Fruit fly (Drosophila melanogaster) whole organism, embryonic: ENCODE data around the gene Snm1.

ENCODE experiments used
- Blimp-1 ChIP-seq: fragments of 200-800 bp; sonication (Bioruptor generic); optimal IDR thresholded peaks from 3 replicates; lab custom pipeline; 2018; ENCODE audit warnings: missing biosample characterization, missing genetic modification characterization, mild to moderate bottlenecking, moderate library complexity, missing genetic modification reagents
- C15 ChIP-seq: fragments of 200-800 bp; sonication (Bioruptor generic); IDR thresholded peaks from 3 replicates; pipeline ENCODE4 v1.3.6; 2022; ENCODE audit warnings: missing biosample characterization, missing genetic modification characterization
- CG11560 ChIP-seq: fragments of 200-800 bp; sonication (Bioruptor generic); IDR thresholded peaks from 3 replicates; pipeline ENCODE4 v1.3.6; 2022; ENCODE audit warnings: missing biosample characterization, missing genetic modification characterization
- CG11723 ChIP-seq: fragments of 200-800 bp; sonication (Bioruptor generic); optimal IDR thresholded peaks from 2 replicates; lab custom pipeline; 2017; ENCODE audit warnings: missing biosample characterization, mild to moderate bottlenecking, missing genetic modification characterization
- CG12104 ChIP-seq: fragments of 200-800 bp; sonication (Bioruptor generic); optimal IDR thresholded peaks from 3 replicates; lab custom pipeline; 2016; ENCODE audit warnings: missing biosample characterization, missing genetic modification characterization
- CG1233 ChIP-seq: fragments of 200-800 bp; sonication (Bioruptor generic); optimal IDR thresholded peaks from 4 replicates; lab custom pipeline; 2018; ENCODE audit warnings: missing biosample characterization, mild to moderate bottlenecking, missing genetic modification characterization
- CG12391 ChIP-seq: fragments of 200-800 bp; sonication (Bioruptor generic); optimal IDR thresholded peaks from 3 replicates; lab custom pipeline; 2018; ENCODE audit warnings: missing biosample characterization, mild to moderate bottlenecking, missing genetic modification characterization, moderate library complexity
- CG14441 ChIP-seq: fragments of 200-800 bp; sonication (Bioruptor generic); IDR thresholded peaks from 2 replicates; pipeline ENCODE4 v1.3.6; 2022; ENCODE audit warnings: missing biosample characterization, missing genetic modification characterization
- CG14965 ChIP-seq: fragments of 200-800 bp; sonication (Bioruptor generic); optimal IDR thresholded peaks from 2 replicates; lab custom pipeline; 2016; ENCODE audit warnings: missing biosample characterization, missing genetic modification characterization, borderline replicate concordance
- CG15011 ChIP-seq: fragments of 200-800 bp; sonication (Bioruptor generic); optimal IDR thresholded peaks from 3 replicates; lab custom pipeline; 2018; ENCODE audit warnings: missing biosample characterization, mild to moderate bottlenecking, missing genetic modification characterization
- CG15269 ChIP-seq: fragments of 200-800 bp; sonication (Bioruptor generic); optimal IDR thresholded peaks from 2 replicates; lab custom pipeline; 2018; ENCODE audit warnings: missing biosample characterization, mild to moderate bottlenecking, missing genetic modification characterization, moderate library complexity
- CG15696 ChIP-seq: fragments of 200-800 bp; sonication (Bioruptor generic); optimal IDR thresholded peaks from 2 replicates; lab custom pipeline; 2019; ENCODE audit warnings: missing biosample characterization, mild to moderate bottlenecking, missing genetic modification characterization, moderate library complexity
- CG17359 ChIP-seq: fragments of 200-800 bp; sonication (Bioruptor generic); optimal IDR thresholded peaks from 3 replicates; lab custom pipeline; 2018; ENCODE audit warnings: missing biosample characterization, mild to moderate bottlenecking, missing genetic modification characterization, moderate library complexity
- CG18011 ChIP-seq: fragments of 200-800 bp; sonication (Bioruptor generic); optimal IDR thresholded peaks from 2 replicates; lab custom pipeline; 2017; ENCODE audit warnings: missing biosample characterization, missing genetic modification characterization, mild to moderate bottlenecking, moderate library complexity, missing genotype
- CG3163 ChIP-seq: fragments of 200-800 bp; sonication (Bioruptor generic); optimal IDR thresholded peaks from 3 replicates; lab custom pipeline; 2016; ENCODE audit warnings: missing biosample characterization, missing genetic modification characterization
- CG32767 ChIP-seq: fragments of 200-800 bp; sonication (Bioruptor generic); IDR thresholded peaks from 2 replicates; pipeline ENCODE4 v1.3.6; 2022; ENCODE audit warnings: missing biosample characterization, missing genetic modification characterization
- CG3838 ChIP-seq: fragments of 200-800 bp; sonication (Bioruptor generic); optimal IDR thresholded peaks from 3 replicates; lab custom pipeline; 2016; ENCODE audit warnings: missing biosample characterization, missing genetic modification characterization
- CG4707 ChIP-seq: fragments of 200-800 bp; sonication (Bioruptor generic); optimal IDR thresholded peaks from 2 replicates; lab custom pipeline; 2018; ENCODE audit warnings: missing biosample characterization, mild to moderate bottlenecking, missing genetic modification characterization, moderate library complexity
- CG5245 ChIP-seq: fragments of 200-800 bp; sonication (Bioruptor generic); optimal IDR thresholded peaks from 3 replicates; lab custom pipeline; 2016; ENCODE audit warnings: missing biosample characterization, missing genetic modification characterization
- CG6654 ChIP-seq: fragments of 200-800 bp; sonication (Bioruptor generic); optimal IDR thresholded peaks from 2 replicates; lab custom pipeline; 2017; ENCODE audit warnings: missing biosample characterization, mild to moderate bottlenecking, missing genetic modification characterization
- CG7786 ChIP-seq: fragments of 200-800 bp; sonication (Bioruptor generic); optimal IDR thresholded peaks from 2 replicates; lab custom pipeline; 2016; ENCODE audit warnings: missing biosample characterization, missing genetic modification characterization
- CG7987 ChIP-seq: fragments of 200-800 bp; sonication (Bioruptor generic); optimal IDR thresholded peaks from 2 replicates; lab custom pipeline; 2018; ENCODE audit warnings: missing biosample characterization, mild to moderate bottlenecking, missing genetic modification characterization, moderate library complexity
- CG9727 ChIP-seq: fragments of 200-800 bp; sonication (Bioruptor generic); optimal IDR thresholded peaks from 3 replicates; lab custom pipeline; 2017; ENCODE audit warnings: missing biosample characterization, mild to moderate bottlenecking, missing genetic modification characterization
- Camta ChIP-seq: fragments of 200-800 bp; sonication (Bioruptor generic); optimal IDR thresholded peaks from 2 replicates; lab custom pipeline; 2016; ENCODE audit warnings: missing biosample characterization, missing genetic modification characterization
- Dad ChIP-seq: fragments of 200-800 bp; sonication (Bioruptor generic); optimal IDR thresholded peaks from 3 replicates; lab custom pipeline; 2016; ENCODE audit warnings: missing biosample characterization, missing genetic modification characterization
- Doc2 ChIP-seq: fragments of 200-800 bp; sonication (Bioruptor generic); IDR thresholded peaks from 2 replicates; pipeline ENCODE4 v1.3.6; 2022; ENCODE audit warnings: missing biosample characterization, missing genetic modification characterization
- Fer2 ChIP-seq: fragments of 200-800 bp; sonication (Bioruptor generic); optimal IDR thresholded peaks from 2 replicates; lab custom pipeline; 2018; ENCODE audit warnings: missing biosample characterization, mild to moderate bottlenecking, missing genetic modification characterization, moderate library complexity
- HLH4C ChIP-seq: fragments of 200-800 bp; sonication (Bioruptor generic); IDR thresholded peaks from 3 replicates; pipeline ENCODE4 v1.3.6; 2022; ENCODE audit warnings: missing biosample characterization, missing genetic modification characterization; ENCODE audit not compliant: partially characterized antibody
- Hmx ChIP-seq: fragments of 200-800 bp; sonication (Bioruptor generic); optimal IDR thresholded peaks from 2 replicates; lab custom pipeline; 2016; ENCODE audit warnings: missing biosample characterization, missing genetic modification characterization
- MBD-R2 ChIP-seq: fragments of 200-800 bp; sonication (Bioruptor generic); IDR thresholded peaks from 2 replicates; pipeline ENCODE4 v1.3.6; 2022; ENCODE audit warnings: missing biosample characterization, missing genetic modification characterization
- Mrtf ChIP-seq: fragments of 200-800 bp; sonication (Bioruptor generic); IDR thresholded peaks from 3 replicates; pipeline ENCODE4 v1.3.6; 2022; ENCODE audit warnings: missing biosample characterization, missing genetic modification characterization
- Side ChIP-seq: fragments of 200-800 bp; sonication (Bioruptor generic); optimal IDR thresholded peaks from 2 replicates; lab custom pipeline; 2016; ENCODE audit warnings: missing biosample characterization, missing genetic modification characterization
- Sin3A ChIP-seq: fragments of >200 bp; optimal IDR thresholded peaks from 2 replicates; lab custom pipeline; 2018
- Sox102F ChIP-seq: fragments of 200-800 bp; sonication (Bioruptor generic); optimal IDR thresholded peaks from 2 replicates; lab custom pipeline; 2018; ENCODE audit warnings: missing biosample characterization, mild to moderate bottlenecking, missing genetic modification characterization, moderate library complexity
- Sry-β ChIP-seq: fragments of 200-800 bp; sonication (Bioruptor generic); optimal IDR thresholded peaks from 2 replicates; lab custom pipeline; 2018; ENCODE audit warnings: missing biosample characterization, mild to moderate bottlenecking, missing genetic modification characterization, moderate library complexity
- YL-1 ChIP-seq: fragments of 200-800 bp; sonication (Bioruptor generic); optimal IDR thresholded peaks from 3 replicates; lab custom pipeline; 2017; ENCODE audit warnings: missing biosample characterization, mild to moderate bottlenecking, missing genetic modification characterization
- ase ChIP-seq: fragments of 200-800 bp; sonication (Bioruptor generic); IDR thresholded peaks from 3 replicates; pipeline ENCODE4 v1.3.6; 2022; ENCODE audit warnings: missing biosample characterization, missing genetic modification characterization
- disco-r ChIP-seq: fragments of 200-800 bp; sonication (Bioruptor generic); optimal IDR thresholded peaks from 2 replicates; lab custom pipeline; 2016; ENCODE audit warnings: missing biosample characterization, missing genetic modification characterization
- ewg ChIP-seq: fragments of 200-800 bp; sonication (Bioruptor generic); optimal IDR thresholded peaks from 3 replicates; lab custom pipeline; 2017; ENCODE audit warnings: mild to moderate bottlenecking, missing biosample characterization, missing genetic modification reagents, missing genetic modification characterization
- exex ChIP-seq: fragments of 200-800 bp; sonication (Bioruptor generic); optimal IDR thresholded peaks from 4 replicates; lab custom pipeline; 2018; ENCODE audit warnings: missing biosample characterization, mild to moderate bottlenecking, missing genetic modification characterization, moderate library complexity
- eyg ChIP-seq: fragments of 200-800 bp; sonication (Bioruptor generic); optimal IDR thresholded peaks from 3 replicates; lab custom pipeline; 2016; ENCODE audit warnings: missing biosample characterization, missing genetic modification characterization
- fd64A ChIP-seq: fragments of 200-800 bp; sonication (Bioruptor generic); optimal IDR thresholded peaks from 3 replicates; lab custom pipeline; 2018; ENCODE audit warnings: missing biosample characterization, mild to moderate bottlenecking, missing genetic modification characterization
- ind ChIP-seq: fragments of 200-800 bp; sonication (Bioruptor generic); optimal IDR thresholded peaks from 3 replicates; lab custom pipeline; 2016; ENCODE audit warnings: missing biosample characterization, missing genetic modification characterization
- insv ChIP-seq, 2 experiments: fragments of 200-800 bp; sonication (Bioruptor generic); optimal IDR thresholded peaks; 3 replicates each; lab custom pipeline; 2016 to 2018; ENCODE audit warnings: missing biosample characterization in 2 of 2, missing genetic modification characterization in 2 of 2
- lilli ChIP-seq: fragments of 200-800 bp; sonication (Bioruptor generic); optimal IDR thresholded peaks from 3 replicates; lab custom pipeline; 2016; ENCODE audit warnings: missing biosample characterization, missing genetic modification characterization
- mam ChIP-seq: fragments of 200-800 bp; sonication (Bioruptor generic); optimal IDR thresholded peaks from 3 replicates; lab custom pipeline; 2016; ENCODE audit warnings: missing biosample characterization, missing genetic modification characterization
- mld ChIP-seq: fragments of 200-800 bp; sonication (Bioruptor generic); IDR thresholded peaks from 3 replicates; pipeline ENCODE4 v1.3.6; 2022; ENCODE audit warnings: missing biosample characterization, missing genetic modification characterization; ENCODE audit not compliant: partially characterized antibody
- ranshi ChIP-seq: fragments of 200-800 bp; sonication (Bioruptor generic); IDR thresholded peaks from 2 replicates; pipeline ENCODE4 v1.3.6; 2022; ENCODE audit warnings: missing biosample characterization, missing genetic modification characterization
- sob ChIP-seq: fragments of 200-800 bp; sonication (Bioruptor generic); IDR thresholded peaks from 2 replicates; pipeline ENCODE4 v1.3.6; 2022; ENCODE audit warnings: missing biosample characterization, missing genetic modification characterization
- sug ChIP-seq: fragments of 200-800 bp; optimal IDR thresholded peaks from 2 replicates; lab custom pipeline; 2019; ENCODE audit warnings: missing biosample characterization, mild to moderate bottlenecking, missing genetic modification characterization, moderate library complexity
- tna ChIP-seq: fragments of 200-800 bp; sonication (Bioruptor generic); IDR thresholded peaks from 2 replicates; pipeline ENCODE4 v1.3.6; 2022; ENCODE audit warnings: missing biosample characterization, missing genetic modification characterization; ENCODE audit not compliant: partially characterized antibody

Snm1 gene

dm6 chr3R:5606477-5606876 is 51.6 kb downstream of the Snm1 start, which contains the start of gene asl (continued):
- TF ChIP-seq Blimp-1 (no peak), CG5245 (peak; percentile 16), insv (GFP tag; optimal IDR thresholded peaks at IDR 0.05; lab: Kevin White, UChicago) (peak in 1 of 2 experiments; percentile 77), ase (GFP tag; lab: Robert Waterston, UW) (peak; percentile 55; the same call in 1 of the 3 replicates), eyg (GFP tag; lab: Kevin White, UChicago) (peak; percentile 32), YL-1 (peak; percentile 91), CG11560 (tag; lab: Robert Waterston, UW) (no peak), fd64A (GFP tag; lab: Kevin White, UChicago) (no peak), CG14965 (GFP tag; lab: Kevin White, UChicago) (no peak), Sin3A (lab: Kevin White, UChicago) (peak; percentile 74), CG15269 (tag; lab: Kevin White, UChicago) (no peak), ind (no peak), Sox102F (GFP tag; lab: Kevin White, UChicago) (no peak), CG9727 (peak; percentile 41), C15 (GFP tag; lab: Robert Waterston, UW) (no peak), HLH4C (GFP tag; lab: Robert Waterston, UW) (no peak), CG11723 (GFP tag; lab: Kevin White, UChicago) (peak; percentile 15), lilli (GFP tag; lab: Kevin White, UChicago) (peak; percentile 76), mam (GFP tag; lab: Kevin White, UChicago) (peak; percentile 44), CG12391 (tag; lab: Kevin White, UChicago) (peak; percentile 78), ewg (GFP tag; lab: Kevin White, UChicago) (peak; percentile 99), exex (no peak), Doc2 (no peak), CG18011 (GFP tag; lab: Kevin White, UChicago) (peak; percentile 40), CG17359 (tag; lab: Kevin White, UChicago) (peak; percentile 70), Hmx (GFP tag; lab: Kevin White, UChicago) (no peak), Mrtf (GFP tag; lab: Robert Waterston, UW) (0 out of 3 replicates have a peak, but pooled peaks have one; percentile 29), CG7786 (peak; percentile 22), CG15011 (no peak), CG12104 (GFP tag; lab: Kevin White, UChicago) (peak; percentile 40), CG1233 (peak; percentile 49), CG3838 (GFP tag; lab: Kevin White, UChicago) (peak; percentile 14), CG14441 (GFP tag; lab: Robert Waterston, UW) (peak; percentile 58; the same call in 1 of the 2 replicates), tna (GFP tag; lab: Robert Waterston, UW) (no peak), CG32767 (GFP tag; lab: Robert Waterston, UW) (0 out of 2 replicates have a peak, but pooled peaks have one; percentile 43), mld (GFP tag; lab: Robert Waterston, UW) (no peak), CG4707 (GFP tag; lab: Kevin White, UChicago) (peak; percentile 37), CG15696 (tag; lab: Kevin White, UChicago) (peak; percentile 71), Camta (GFP tag; lab: Kevin White, UChicago) (peak; percentile 56), sug (tag; lab: Kevin White, UChicago) (peak; percentile 64), ranshi (GFP tag; lab: Robert Waterston, UW) (0 out of 2 replicates have a peak, but pooled peaks have one; percentile 15), MBD-R2 (GFP tag; lab: Robert Waterston, UW) (peak; percentile 86), CG7987 (peak; percentile 38), Sry-β (GFP tag; lab: Kevin White, UChicago) (peak; percentile 19), CG6654 (GFP tag; lab: Kevin White, UChicago) (peak; percentile 38), sob (peak; percentile 48; the same call in 1 of the 2 replicates), Dad (GFP tag; lab: Kevin White, UChicago) (peak; percentile 7), disco-r (peak; percentile 54), CG3163 (GFP tag; lab: Kevin White, UChicago) (peak; percentile 24), Fer2 (tag; lab: Kevin White, UChicago) (peak; percentile 43), Side (GFP tag; lab: Kevin White, UChicago) (peak; percentile 23)
